Worm (Caenorhabditis elegans): ENCODE data around the gene C15C8.8.

ce11 chrV:12711999-12712398, 40.3 kb downstream of the C15C8.8 start, which contains the start of gene R11D1.3:
- TF ChIP-seq drap-1 (GFP tag; optimal IDR thresholded peaks at IDR 0.05) (no peak), unc-62 (GFP tag; optimal IDR thresholded peaks at IDR 0.05) (no peak), mab-5 (tag; optimal IDR thresholded peaks at IDR 0.05) (no peak), ces-1 (GFP tag; optimal IDR thresholded peaks at IDR 0.05) (no peak), cnd-1 (tag; optimal IDR thresholded peaks at IDR 0.05) (no peak), lsy-2 (tag; optimal IDR thresholded peaks at IDR 0.05) (no peak), lin-32 (GFP tag; optimal IDR thresholded peaks at IDR 0.05) (no peak), nhr-76 (tag; optimal IDR thresholded peaks at IDR 0.05) (no peak), mep-1 (tag; optimal IDR thresholded peaks at IDR 0.05) (no peak), lin-13 (tag; optimal IDR thresholded peaks at IDR 0.05) (no peak), pha-4 (tag; optimal IDR thresholded peaks at IDR 0.05) (no peak), elt-1 (tag; optimal IDR thresholded peaks at IDR 0.05; ENCODE audit: borderline replicate concordance, insufficient read depth) (no peak), snpc-4 (tag; optimal IDR thresholded peaks at IDR 0.05) (no peak)

Data from whole organism, mixed stage, embryonic.